Fruit fly (Drosophila melanogaster): ENCODE data around the gene CG8578.
"Not testable (repeated sequence)": the region's sequence is repeated elsewhere in the genome, so short reads cannot be mapped to it uniquely, and the experiment has no call there.

Gene CG8578

dm6 chrX:15799085-15799557 is 45.2 kb upstream of the CG8578 start, which contains the start of the genes sordd2 and CG15602 (continued):
- TF ChIP-seq pan (optimal IDR thresholded peaks at IDR 0.05), result not testable (repeated sequence)
- peak in 1 of 2 experiments; percentile 24 for TF ChIP-seq pan (GFP tag; optimal IDR thresholded peaks at IDR 0.05 in 1 of 2, IDR thresholded peaks at IDR 0.05 in 1 of 2)
- 0 out of 2 replicates have a peak, but pooled peaks have one; percentile 11 for TF ChIP-seq Ptx1 (GFP tag; IDR thresholded peaks at IDR 0.05)
- TF ChIP-seq CG13287 (GFP tag; IDR thresholded peaks at IDR 0.05; ENCODE audit: partially characterized antibody), result peak; percentile 33

- TF ChIP-seq Dp (GFP tag; optimal IDR thresholded peaks at IDR 0.05), result no peak
- TF ChIP-seq Dbx (GFP tag; IDR thresholded peaks at IDR 0.05), result 0 out of 3 replicates have a peak, but pooled peaks have one; percentile 16
- peak; percentile 3 for TF ChIP-seq ind (GFP tag; optimal IDR thresholded peaks at IDR 0.05)
- no peak for TF ChIP-seq ap (GFP tag; IDR thresholded peaks at IDR 0.05)
- TF ChIP-seq CG31441 (GFP tag; IDR thresholded peaks at IDR 0.05), result no peak
- TF ChIP-seq ab (GFP tag; optimal IDR thresholded peaks at IDR 0.05), result no peak
- no peak for TF ChIP-seq pfk (GFP tag; optimal IDR thresholded peaks at IDR 0.05)
- TF ChIP-seq CG3407 (GFP tag; optimal IDR thresholded peaks at IDR 0.05), result no peak
- TF ChIP-seq tgo (GFP tag; IDR thresholded peaks at IDR 0.05), result 0 out of 3 replicates have a peak, but pooled peaks have one; percentile 17
- TF ChIP-seq gfzf (GFP tag; optimal IDR thresholded peaks at IDR 0.05), result peak; percentile 38
- peak; percentile 10 for TF ChIP-seq CG30403 (GFP tag; optimal IDR thresholded peaks at IDR 0.05)
- peak; percentile 56 for TF ChIP-seq CG2129 (GFP tag; IDR thresholded peaks at IDR 0.05; ENCODE audit: partially characterized antibody)
- TF ChIP-seq Usf (GFP tag; optimal IDR thresholded peaks at IDR 0.05), result no peak
- TF ChIP-seq CG9932 (GFP tag; IDR thresholded peaks at IDR 0.05), result peak; percentile 62
- TF ChIP-seq zf30C (GFP tag; optimal IDR thresholded peaks at IDR 0.05), result no peak
- no peak for TF ChIP-seq CG31365 (tag; optimal IDR thresholded peaks at IDR 0.05)
- TF ChIP-seq da (GFP tag; optimal IDR thresholded peaks at IDR 0.05), result no peak
- TF ChIP-seq hb (GFP tag; IDR thresholded peaks at IDR 0.05; ENCODE audit: partially characterized antibody), result peak; percentile 70; the same call in 2 of the 3 replicates
- TF ChIP-seq nmo (GFP tag; optimal IDR thresholded peaks at IDR 0.05), result peak; percentile 22
- peak; percentile 88 for TF ChIP-seq Nf-YC (tag; optimal IDR thresholded peaks at IDR 0.05)
- TF ChIP-seq CG13424 (tag; optimal IDR thresholded peaks at IDR 0.05), result peak; percentile 34
- TF ChIP-seq grau (tag; optimal IDR thresholded peaks at IDR 0.05), result peak; percentile 37
- TF ChIP-seq unpg (GFP tag; optimal IDR thresholded peaks at IDR 0.05), result peak; percentile 24
- TF ChIP-seq Side (GFP tag; optimal IDR thresholded peaks at IDR 0.05), result no peak
- TF ChIP-seq Nf-YA (GFP tag; IDR thresholded peaks at IDR 0.05), result no peak
- no peak for TF ChIP-seq CG6654 (GFP tag; optimal IDR thresholded peaks at IDR 0.05)
- peak; percentile 64 for TF ChIP-seq Doc3 (GFP tag; IDR thresholded peaks at IDR 0.05; ENCODE audit: partially characterized antibody)
- peak; percentile 58 for TF ChIP-seq Hmr (GFP tag; optimal IDR thresholded peaks at IDR 0.05)
- TF ChIP-seq CG32767 (GFP tag; IDR thresholded peaks at IDR 0.05), result no peak
- TF ChIP-seq jing (GFP tag; optimal IDR thresholded peaks at IDR 0.05), result no peak
- no peak for TF ChIP-seq bowl (GFP tag; IDR thresholded peaks at IDR 0.05)
- TF ChIP-seq NFAT (GFP tag; IDR thresholded peaks at IDR 0.05), result peak; percentile 9; the same call in 1 of the 2 replicates
- peak; percentile 20 for TF ChIP-seq Sox100B (GFP tag; optimal IDR thresholded peaks at IDR 0.05)
- TF ChIP-seq wor (GFP tag; IDR thresholded peaks at IDR 0.05), result no peak
- TF ChIP-seq gcm (GFP tag; optimal IDR thresholded peaks at IDR 0.05), result peak; percentile 21
- TF ChIP-seq tio (GFP tag; optimal IDR thresholded peaks at IDR 0.05), result no peak
- TF ChIP-seq Optix (GFP tag; IDR thresholded peaks at IDR 0.05), result no peak
- 0 out of 3 replicates have a peak, but pooled peaks have one; percentile 37 for TF ChIP-seq mld (GFP tag; IDR thresholded peaks at IDR 0.05; ENCODE audit: partially characterized antibody)
- peak; percentile 23 for TF ChIP-seq lilli (GFP tag; optimal IDR thresholded peaks at IDR 0.05)
- TF ChIP-seq CG10209 (GFP tag; optimal IDR thresholded peaks at IDR 0.05), result peak; percentile 5
- TF ChIP-seq CG30020 (tag; optimal IDR thresholded peaks at IDR 0.05), result peak; percentile 83
- TF ChIP-seq tna (GFP tag; IDR thresholded peaks at IDR 0.05; ENCODE audit: partially characterized antibody), result peak; percentile 38; the same call in 1 of the 2 replicates
- no peak for TF ChIP-seq CG4360 (GFP tag; IDR thresholded peaks at IDR 0.05)
These were observed 41.2 kb upstream of the CG8578 start for dm6 chrX:15802880-15803650.

Measured in whole organism, embryonic.